Worm (Caenorhabditis elegans) whole organism, young adult: ENCODE measurements around the gene ergi-3.

ENCODE experiments used
- F57A8.1 ChIP-seq: fragments of 200-800 bp; sonication (Bioruptor generic); optimal IDR thresholded peaks from 2 replicates; lab custom pipeline; 2018; ENCODE audit warnings: mild to moderate bottlenecking, missing genetic modification characterization, moderate library complexity, missing compliant biosample characterization
- gei-17 ChIP-seq: fragments of 200-800 bp; sonication (Bioruptor generic); optimal IDR thresholded peaks from 2 replicates; lab custom pipeline; 2018; ENCODE audit warnings: mild to moderate bottlenecking, missing genetic modification characterization, missing compliant biosample characterization
- nhr-90 ChIP-seq: sonication (generic microtip); optimal IDR thresholded peaks from 2 replicates; lab custom pipeline; 2016; ENCODE audit warnings: missing genotype, mild to moderate bottlenecking, missing genetic modification characterization, missing compliant biosample characterization

DNA sequence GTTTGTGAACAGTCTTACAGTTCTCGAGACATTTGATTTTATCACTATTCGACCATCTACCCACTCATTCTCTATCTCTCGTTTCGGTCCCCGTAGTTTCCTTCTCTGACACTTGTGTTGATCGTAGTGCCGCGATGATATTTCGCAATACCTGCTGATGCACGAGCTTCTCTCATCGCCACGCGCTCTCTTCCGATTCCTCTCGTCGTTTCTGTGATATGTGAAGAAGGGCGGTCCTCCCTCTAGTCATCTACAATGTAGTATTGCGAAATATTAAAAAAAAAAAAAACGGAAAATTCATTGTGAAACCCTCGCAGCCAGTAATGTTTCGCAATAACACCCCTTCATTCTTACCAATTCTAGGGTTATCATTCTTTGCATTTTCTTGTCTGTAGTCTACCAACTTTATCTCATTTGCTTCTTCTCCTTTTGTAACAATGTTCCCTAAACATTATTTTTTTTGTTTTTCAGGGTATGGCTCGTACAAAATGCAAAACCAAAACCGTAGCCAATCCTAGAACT is 9.0 kb downstream of the ergi-3 start, which contains the start of gene nipi-3:
- TF ChIP-seq nhr-90 (tag; lab: Kevin White, UChicago): peak; percentile 88
- TF ChIP-seq gei-17 (GFP tag; lab: Kevin White, UChicago): peak; percentile 75
- TF ChIP-seq F57A8.1 (GFP tag; lab: Kevin White, UChicago): no peak
